Worm (Caenorhabditis elegans) whole organism, L3 larva: Measurements from ENCODE around the gene oac-59.
A peak's percentile ranks its signal among the peaks of the same experiment; 100 is the strongest.

Experiments used
- daf-12 ChIP-seq: fragments of 150-350 bp; optimal IDR thresholded peaks from 2 replicates; lab custom pipeline; 2014; ENCODE audit warnings: missing biosample characterization, missing genetic modification reagents, missing genetic modification characterization
- nhr-11 ChIP-seq: fragments of 150-350 bp; optimal IDR thresholded peaks from 2 replicates; lab custom pipeline; 2014; ENCODE audit warnings: missing biosample characterization, missing genetic modification characterization
- nhr-28 ChIP-seq: fragments of 150-350 bp; optimal IDR thresholded peaks from 2 replicates; lab custom pipeline; 2014; ENCODE audit warnings: missing biosample characterization, missing genetic modification characterization
- nhr-76 ChIP-seq: fragments of 150-350 bp; sonication (generic microtip); optimal IDR thresholded peaks from 5 replicates; lab custom pipeline; 2014; ENCODE audit warnings: missing biosample characterization, missing genetic modification characterization
- skn-1 ChIP-seq: fragments of 150-350 bp; optimal IDR thresholded peaks from 2 replicates; lab custom pipeline; 2014; ENCODE audit warnings: missing biosample characterization, missing genetic modification characterization

DNA sequence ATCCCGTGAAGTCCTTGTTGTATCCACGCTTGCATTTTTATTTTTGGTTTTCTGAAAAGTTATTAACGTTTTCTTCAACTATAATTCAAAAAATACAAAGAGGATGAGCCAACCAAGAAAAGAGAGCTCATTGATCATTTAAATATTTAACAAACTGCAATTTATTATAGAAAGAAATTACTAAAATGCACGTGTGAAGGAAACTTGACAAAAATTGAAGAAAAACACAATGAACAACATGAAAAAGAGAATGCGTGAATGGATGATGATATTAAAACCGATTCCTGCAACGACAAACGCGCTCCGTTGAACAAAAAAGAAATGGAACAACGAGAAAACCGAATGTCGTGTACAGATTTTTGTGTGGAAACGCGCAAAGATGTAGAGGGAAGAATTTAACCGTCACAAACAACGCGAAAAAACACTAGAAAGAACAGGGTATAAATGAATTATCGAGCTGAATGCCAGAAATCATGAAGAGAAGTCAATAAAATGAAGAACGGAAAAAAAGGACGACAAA, 29.8 kb upstream of the oac-59 start, which contains the start of gene ufd-1:
- no peak for TF ChIP-seq nhr-11 (tag; lab: Kevin White, UChicago)
- TF ChIP-seq nhr-28, result no peak
- TF ChIP-seq daf-12 (tag; lab: Kevin White, UChicago), result no peak
- TF ChIP-seq nhr-76 (tag; lab: Kevin White, UChicago), result no peak
- peak; percentile 58 for TF ChIP-seq skn-1 (tag; lab: Kevin White, UChicago)
